Worm (Caenorhabditis elegans): ENCODE data around the gene F11D11.22.
"Not testable (repeated sequence)": the region's sequence is repeated elsewhere in the genome, so short reads cannot be mapped to it uniquely, and the experiment has no call there.

F11D11.22 gene

DNA sequence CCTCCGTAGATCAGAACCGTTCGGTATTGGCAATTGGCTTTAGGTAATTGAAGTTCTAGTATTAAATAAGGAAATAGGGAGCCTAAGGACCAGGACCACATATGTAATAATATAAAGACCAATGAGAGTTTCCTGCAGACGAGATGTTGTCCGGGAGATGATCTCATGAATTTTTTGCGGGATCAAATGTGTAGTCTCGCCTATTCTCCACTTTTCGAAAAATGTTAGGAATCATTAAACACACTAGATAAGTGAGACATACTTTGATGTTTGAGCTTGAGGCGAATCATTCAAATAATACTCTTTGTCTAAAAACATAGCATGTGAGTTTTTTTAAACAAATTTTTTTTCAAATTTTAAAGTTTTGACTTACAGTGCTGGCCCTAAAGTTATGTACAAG lies 9.1 kb upstream of the F11D11.22 start, which contains the start of gene F11D11.6 (continued):
- TF ChIP-seq F55B11.4 (tag; optimal IDR thresholded peaks at IDR 0.05; ENCODE audit: borderline replicate concordance, insufficient read depth) (no peak), dpff-1 (tag; optimal IDR thresholded peaks at IDR 0.05) (no peak), xnd-1 (tag; optimal IDR thresholded peaks at IDR 0.05) (no peak), F52B5.7 (tag; optimal IDR thresholded peaks at IDR 0.05) (no peak), sdz-38 (tag; optimal IDR thresholded peaks at IDR 0.05) (no peak), F37B4.10 (GFP tag; IDR thresholded peaks at IDR 0.05) (no peak)

DNA sequence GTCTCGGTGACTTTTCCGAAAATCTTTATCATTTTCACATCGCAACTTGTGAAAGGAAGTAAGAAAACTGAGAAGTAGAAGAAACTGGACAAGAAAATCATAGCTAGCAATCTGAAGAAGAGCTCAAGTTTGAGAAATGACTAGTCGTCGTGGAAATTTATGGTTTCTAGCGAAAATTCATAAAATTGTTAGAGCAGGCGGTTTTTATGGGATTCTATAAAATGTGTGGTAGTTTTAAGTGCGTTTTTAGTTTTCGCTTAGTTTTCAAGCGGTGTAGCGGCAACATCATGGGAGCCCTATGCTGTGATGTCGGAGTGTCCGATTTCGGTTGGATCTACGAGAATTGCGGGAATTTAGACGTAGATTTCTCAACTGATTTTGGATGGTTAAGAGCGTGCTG lies 7.8 kb upstream of the F11D11.22 start, which contains the start of gene clec-254:
Gene clec-254, minus strand, starts transcription at position 101 of the 400 bp plus-strand sequence.
- TF ChIP-seq let-607 (tag; optimal IDR thresholded peaks at IDR 0.05); tbx-9 (tag; optimal IDR thresholded peaks at IDR 0.05; ENCODE audit: borderline replicate concordance); F33H1.4 (GFP tag; IDR thresholded peaks at IDR 0.05): not testable (repeated sequence)

ce11 chrV:18760174-18760573 lies 2.0 kb upstream of the F11D11.22 start, which contains the start of gene F11D11.3:
TSS of gene F11D11.3 (minus strand) at chrV:18760274.
- TF ChIP-seq rcor-1 (GFP tag; IDR thresholded peaks at IDR 0.05): no peak
- no peak for TF ChIP-seq lin-54 (GFP tag; optimal IDR thresholded peaks at IDR 0.05)
- TF ChIP-seq nfya-2 (GFP tag; IDR thresholded peaks at IDR 0.05): no peak
- no peak for TF ChIP-seq dox-1 (GFP tag; IDR thresholded peaks at IDR 0.05)
- TF ChIP-seq repo-1 (tag; optimal IDR thresholded peaks at IDR 0.05): no peak
- no peak for TF ChIP-seq ama-1 (optimal IDR thresholded peaks at IDR 0.05)
- TF ChIP-seq ama-1 (GFP tag; optimal IDR thresholded peaks at IDR 0.05): no peak
- no peak for TF ChIP-seq let-607 (tag; optimal IDR thresholded peaks at IDR 0.05)
- no peak for TF ChIP-seq ceh-58 (GFP tag; IDR thresholded peaks at IDR 0.05)
- TF ChIP-seq chd-7 (tag; optimal IDR thresholded peaks at IDR 0.05): no peak
- no peak for TF ChIP-seq egl-44 (GFP tag; IDR thresholded peaks at IDR 0.05)
- TF ChIP-seq F33H1.4 (GFP tag; IDR thresholded peaks at IDR 0.05): no peak
- no peak for TF ChIP-seq nfya-1 (tag; optimal IDR thresholded peaks at IDR 0.05; ENCODE audit: borderline replicate concordance, insufficient read depth)
- no peak for TF ChIP-seq ztf-22 (GFP tag; optimal IDR thresholded peaks at IDR 0.05)
- TF ChIP-seq akir-1 (GFP tag; optimal IDR thresholded peaks at IDR 0.05): no peak
- TF ChIP-seq F55B11.4 (tag; optimal IDR thresholded peaks at IDR 0.05; ENCODE audit: borderline replicate concordance, insufficient read depth): no peak
- TF ChIP-seq F49E8.2 (tag; optimal IDR thresholded peaks at IDR 0.05; ENCODE audit: insufficient read depth): no peak

DNA sequence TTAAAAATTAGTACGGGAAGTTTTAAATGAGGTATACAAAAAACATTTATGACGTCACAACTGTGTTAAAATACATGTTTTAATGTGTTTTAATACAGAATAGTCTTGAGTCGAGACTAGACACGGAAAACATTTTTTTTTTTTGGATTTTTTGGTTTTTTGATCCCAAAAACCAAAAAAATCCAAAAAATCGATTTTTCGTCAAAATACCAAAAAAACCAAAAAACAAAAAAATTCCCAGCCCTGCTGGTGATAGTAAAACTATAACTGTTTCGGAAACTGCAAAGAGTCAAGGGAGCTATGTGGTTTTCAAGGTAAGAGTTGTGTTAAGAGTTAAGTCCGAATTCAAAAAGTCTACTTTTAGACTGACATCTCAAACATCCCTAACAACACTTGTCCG lies 1.1 kb upstream of the F11D11.22 start, which contains the start of gene F11D11.4:
Gene F11D11.4, plus strand, starts transcription at position 301 of the 400 bp plus-strand sequence.
- TF ChIP-seq F39B2.1 (GFP tag; IDR thresholded peaks at IDR 0.05): no peak
- TF ChIP-seq mcd-1 (GFP tag; IDR thresholded peaks at IDR 0.05): no peak
- no peak for TF ChIP-seq attf-5 (GFP tag; optimal IDR thresholded peaks at IDR 0.05)
- TF ChIP-seq unc-130 (GFP tag; optimal IDR thresholded peaks at IDR 0.05): no peak
- TF ChIP-seq lin-40 (tag; optimal IDR thresholded peaks at IDR 0.05): no peak
- TF ChIP-seq repo-1 (tag; optimal IDR thresholded peaks at IDR 0.05): no peak
- no peak for TF ChIP-seq gei-17 (GFP tag; optimal IDR thresholded peaks at IDR 0.05)
- no peak for TF ChIP-seq akir-1 (GFP tag; optimal IDR thresholded peaks at IDR 0.05)
- TF ChIP-seq madf-10 (tag; optimal IDR thresholded peaks at IDR 0.05): no peak

ce11 chrV:18769902-18770301 lies 7.8 kb downstream of the F11D11.22 start:
- TF ChIP-seq Y53G8AR.9 (GFP tag; conservative IDR thresholded peaks at IDR 0.05) (no peak), ZK185.1 (tag; optimal IDR thresholded peaks at IDR 0.05; ENCODE audit: poor library complexity, severe bottlenecking) (no peak), aptf-3 (GFP tag; IDR thresholded peaks at IDR 0.05) (no peak), cebp-2 (GFP tag; IDR thresholded peaks at IDR 0.05) (no peak), K11D2.4 (GFP tag; IDR thresholded peaks at IDR 0.05) (no peak), egl-18 (GFP tag; IDR thresholded peaks at IDR 0.05) (no peak), ets-4 (GFP tag; optimal IDR thresholded peaks at IDR 0.05) (no peak), somi-1 (GFP tag; optimal IDR thresholded peaks at IDR 0.05) (no peak), madf-10 (tag; optimal IDR thresholded peaks at IDR 0.05) (no peak), tbp1 (GFP tag; optimal IDR thresholded peaks at IDR 0.05) (no peak), nhr-179 (tag; optimal IDR thresholded peaks at IDR 0.05) (no peak), ama-1 (optimal IDR thresholded peaks at IDR 0.05) (no peak), ama-1 (GFP tag; optimal IDR thresholded peaks at IDR 0.05) (no peak), attf-6 (GFP tag; IDR thresholded peaks at IDR 0.05) (no peak), Y56A3A.18 (GFP tag; IDR thresholded peaks at IDR 0.05) (no peak), ceh-27 (GFP tag; optimal IDR thresholded peaks at IDR 0.05) (no peak)

Measured in whole organism, young adult.